Fruit fly (Drosophila melanogaster): ENCODE measurements around the gene CG11449.

Gene CG11449

DNA sequence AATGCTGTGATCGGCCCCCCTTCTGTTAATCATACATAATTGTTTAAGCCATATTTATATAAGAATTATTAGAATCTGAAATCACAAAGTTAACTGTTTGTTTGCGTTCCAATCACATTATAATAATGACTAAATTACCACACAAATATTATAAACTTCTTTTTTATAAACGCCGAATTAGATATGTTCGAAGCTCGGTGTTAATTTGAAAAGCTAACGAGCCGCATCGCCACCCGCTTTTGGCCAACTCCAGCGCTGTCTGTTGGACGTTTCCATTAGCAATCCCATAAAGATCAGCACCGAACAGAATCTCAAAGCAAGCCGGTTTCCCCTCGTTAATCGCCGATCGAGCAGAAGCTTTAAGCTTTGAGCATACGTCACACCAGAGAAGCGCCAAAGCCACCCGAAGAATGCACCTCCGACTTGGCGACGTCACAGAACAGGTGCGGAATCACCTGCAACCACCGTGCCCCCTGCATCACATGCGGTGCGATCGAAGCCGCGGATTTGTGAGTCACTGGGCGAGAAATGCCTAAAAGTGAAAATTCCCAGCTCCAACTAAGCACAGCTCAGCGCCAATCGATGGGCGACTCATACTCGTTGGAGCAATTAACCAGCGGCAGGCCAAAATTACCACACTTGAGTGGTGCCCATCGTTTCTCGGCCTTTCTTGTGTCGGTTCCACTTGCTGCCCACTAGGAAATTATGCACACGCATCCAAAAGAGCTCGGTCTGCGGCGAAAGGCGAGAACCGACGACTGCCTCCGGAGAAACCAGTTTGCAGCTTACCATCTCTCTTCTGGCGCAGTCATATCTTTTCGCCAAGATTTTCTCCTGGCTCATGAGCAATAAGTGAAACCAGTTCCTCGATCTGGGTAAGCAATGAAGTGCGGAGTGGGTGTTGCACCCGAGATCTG is 11.6 kb downstream of the CG11449 start, which contains the start of gene CG11438:
Gene CG11438, plus strand, starts transcription at position 134 of the 917 bp plus-strand sequence.
- no peak for TF ChIP-seq CG17801 (GFP tag; optimal IDR thresholded peaks at IDR 0.05; ENCODE audit: partially characterized antibody)

dm6 chr3L:22466403-22466942 is 12.3 kb downstream of the CG11449 start:
- TF ChIP-seq CG17801 (GFP tag; optimal IDR thresholded peaks at IDR 0.05; ENCODE audit: partially characterized antibody) = no peak

dm6 chr3L:22468562-22468961 is 14.4 kb downstream of the CG11449 start, which contains the start of gene CG11437:
Gene CG11437, plus strand, starts transcription at chr3L:22468862.
- TF ChIP-seq CG17801 (GFP tag; optimal IDR thresholded peaks at IDR 0.05; ENCODE audit: partially characterized antibody) = no peak

DNA sequence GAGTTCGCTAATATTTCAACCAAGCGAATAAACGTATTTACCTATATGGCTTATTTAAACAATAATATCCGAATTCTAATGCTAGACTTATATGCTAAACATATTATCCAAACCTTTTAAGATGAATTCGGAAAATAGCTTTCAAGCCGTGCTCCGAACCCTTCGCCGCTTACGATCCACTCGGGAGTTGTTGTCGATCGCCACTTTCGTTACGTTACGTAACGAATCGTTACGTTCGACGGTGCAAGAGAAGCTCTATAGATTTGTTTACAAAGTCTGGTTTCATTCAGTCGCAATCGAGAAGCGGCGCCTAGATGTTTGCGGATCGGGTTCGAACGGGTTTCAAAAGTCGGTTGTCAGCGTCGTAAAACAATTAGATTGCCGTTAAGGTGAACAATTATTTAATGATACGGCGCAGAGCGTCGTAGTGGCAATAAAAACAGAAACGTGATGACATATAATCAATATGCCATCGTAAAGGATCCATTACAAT is 16.2 kb downstream of the CG11449 start, which contains the start of gene CG11426:
Gene CG11426, plus strand, starts transcription at position 258 of the 493 bp plus-strand sequence.
- TF ChIP-seq CG17801 (GFP tag; optimal IDR thresholded peaks at IDR 0.05; ENCODE audit: partially characterized antibody) = no peak

DNA sequence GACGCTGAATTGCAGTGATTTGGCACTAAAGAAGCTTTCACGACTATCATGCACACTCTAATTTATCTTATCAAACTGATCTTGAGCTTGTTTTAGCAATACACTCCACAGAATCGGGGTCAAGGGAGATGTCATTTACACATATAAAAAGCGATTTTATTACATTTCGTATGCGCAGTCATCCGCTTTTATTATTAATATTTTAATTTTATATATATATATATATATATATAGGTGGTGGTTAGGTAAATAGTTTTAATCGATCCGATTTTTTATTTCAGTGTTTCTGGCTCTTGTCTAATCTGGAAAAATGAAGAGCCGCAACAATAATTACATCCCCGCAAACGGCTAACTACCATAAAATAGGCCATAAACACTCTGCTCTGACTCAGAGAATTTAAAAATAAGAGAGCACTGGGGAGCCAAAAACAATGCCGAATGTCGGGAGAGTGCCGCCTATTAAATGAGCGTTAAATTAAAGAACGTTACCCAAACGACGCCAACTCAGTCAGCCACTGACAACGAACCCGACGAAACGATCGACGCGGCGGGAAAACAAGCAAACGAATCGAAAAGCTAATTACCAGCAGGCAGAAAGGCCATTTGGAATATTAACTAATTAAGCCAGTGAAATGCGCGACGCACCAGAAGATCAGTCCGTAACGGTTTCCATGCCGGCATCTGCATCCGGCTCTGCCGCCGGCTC is 17.6 kb downstream of the CG11449 start:
- TF ChIP-seq CG17801 (GFP tag; optimal IDR thresholded peaks at IDR 0.05; ENCODE audit: partially characterized antibody) = peak; percentile 18

dm6 chr3L:22474081-22474845 is 20.1 kb downstream of the CG11449 start, which contains the start of gene CG11425:
Gene CG11425, plus strand, starts transcription at chr3L:22474795.
- TF ChIP-seq CG17801 (GFP tag; optimal IDR thresholded peaks at IDR 0.05; ENCODE audit: partially characterized antibody) = no peak

- TF ChIP-seq CG17801 (GFP tag; optimal IDR thresholded peaks at IDR 0.05; ENCODE audit: partially characterized antibody) = no peak
Observed at dm6 chr3L:22483452-22483851, 29.3 kb downstream of the CG11449 start.

dm6 chr3L:22497594-22497993 is 43.4 kb downstream of the CG11449 start:
- no peak for TF ChIP-seq CG17801 (GFP tag; optimal IDR thresholded peaks at IDR 0.05; ENCODE audit: partially characterized antibody)

dm6 chr3L:22501300-22501699 is 47.1 kb downstream of the CG11449 start, which contains the start of gene CG43312:
Gene CG43312, plus strand, starts transcription at chr3L:22501600.
- TF ChIP-seq CG17801 (GFP tag; optimal IDR thresholded peaks at IDR 0.05; ENCODE audit: partially characterized antibody) = no peak

- no peak for TF ChIP-seq CG17801 (GFP tag; optimal IDR thresholded peaks at IDR 0.05; ENCODE audit: partially characterized antibody)
Observed at dm6 chr3L:22503730-22504129, 49.6 kb downstream of the CG11449 start, which contains the start of gene CG43331. Gene CG43331, minus strand, starts transcription at chr3L:22503830.

DNA sequence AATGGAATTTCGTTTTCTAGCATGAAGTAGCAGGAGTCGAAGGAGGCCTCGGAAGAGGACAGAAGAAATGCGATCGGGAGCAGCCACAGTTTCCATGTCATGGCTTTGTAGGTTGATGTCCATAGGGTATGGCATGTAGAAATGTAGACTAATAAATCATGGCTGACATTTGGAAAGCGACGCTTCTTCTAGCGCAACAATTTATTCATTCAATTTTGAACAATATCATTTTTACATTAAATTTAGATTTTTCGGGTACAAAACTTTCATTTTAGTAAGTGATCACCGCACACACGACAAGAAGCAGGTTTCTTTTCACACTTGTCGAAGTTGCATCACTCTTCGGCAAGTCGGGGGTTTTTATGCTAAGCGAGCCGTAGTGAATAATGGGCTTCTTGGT is 50.1 kb downstream of the CG11449 start, which contains the start of gene CG43330:
Gene CG43330, minus strand, starts transcription at position 101 of the 400 bp plus-strand sequence.
- no peak for TF ChIP-seq CG17801 (GFP tag; optimal IDR thresholded peaks at IDR 0.05; ENCODE audit: partially characterized antibody)

DNA sequence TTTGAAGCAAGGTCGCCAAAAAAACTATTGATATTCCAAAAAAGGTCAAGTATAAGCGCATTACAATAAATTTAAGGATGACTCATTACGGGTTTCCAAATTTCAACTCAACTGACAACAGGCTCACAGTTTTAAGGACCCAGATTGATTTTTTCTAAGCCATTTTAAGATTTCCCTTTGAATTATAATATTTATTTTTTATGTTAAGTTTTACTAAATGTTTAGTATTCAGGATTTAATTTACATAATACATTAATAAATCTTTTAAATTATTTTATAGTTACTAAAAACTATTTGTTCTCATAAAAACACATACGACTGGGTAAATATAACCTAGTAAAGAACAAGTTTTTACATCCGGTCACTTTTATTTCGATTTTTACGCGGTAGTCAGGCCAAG is 50.9 kb downstream of the CG11449 start, which contains the start of gene CG43329:
Gene CG43329, minus strand, starts transcription at position 101 of the 400 bp plus-strand sequence.
- no peak for TF ChIP-seq CG17801 (GFP tag; optimal IDR thresholded peaks at IDR 0.05; ENCODE audit: partially characterized antibody)
